Fruit fly (Drosophila melanogaster): ENCODE measurements around the gene yellow-f2.

dm6 chr3R:13041750-13042149, 46.8 kb upstream of the yellow-f2 start, which contains the start of gene CG11670:
- TF ChIP-seq EcR (GFP tag; optimal IDR thresholded peaks at IDR 0.05) (no peak), rn (GFP tag; IDR thresholded peaks at IDR 0.05) (no peak), fd96Ca (GFP tag; IDR thresholded peaks at IDR 0.05) (no peak), CG14655 (GFP tag; optimal IDR thresholded peaks at IDR 0.05) (no peak), CG17806 (tag; optimal IDR thresholded peaks at IDR 0.05) (no peak), Snoo (tag; optimal IDR thresholded peaks at IDR 0.05) (no peak), CG34367 (tag; optimal IDR thresholded peaks at IDR 0.05) (no peak), CG12605 (GFP tag; IDR thresholded peaks at IDR 0.05) (no peak), CG13204 (GFP tag; optimal IDR thresholded peaks at IDR 0.05) (no peak), CG10348 (GFP tag; IDR thresholded peaks at IDR 0.05) (no peak), CG9948 (tag; optimal IDR thresholded peaks at IDR 0.05) (no peak), gl (tag; optimal IDR thresholded peaks at IDR 0.05) (no peak), CG32121 (GFP tag; IDR thresholded peaks at IDR 0.05) (no peak)
